Worm (Caenorhabditis elegans) whole organism, young adult: Measurements from ENCODE around the gene ZK795.3.

ENCODE experiments used
- Y79H2A.3 ChIP-seq: fragments of 200-800 bp; sonication (Bioruptor generic); conservative IDR thresholded peaks from 2 replicates; pipeline ENCODE4 v1.3.6; 2022; ENCODE audit warnings: missing genetic modification reagents, missing genetic modification characterization, missing compliant biosample characterization
- ama-1 ChIP-seq, 3 experiments: fragments of 150-350 bp in 1 of 3; sonication (generic microtip) in 2 of 3; optimal IDR thresholded peaks; 2 replicates each; lab custom pipeline; 2014 to 2018; ENCODE audit warnings: missing biosample characterization in 2 of 3, missing genetic modification characterization in 2 of 3, missing genetic modification reagents in 2 of 3
- athp-1 ChIP-seq: sonication (generic microtip); optimal IDR thresholded peaks from 2 replicates; lab custom pipeline; 2017; ENCODE audit warnings: mild to moderate bottlenecking, missing genetic modification characterization, missing compliant biosample characterization
- efl-1 ChIP-seq: fragments of 150-350 bp; optimal IDR thresholded peaks from 2 replicates; lab custom pipeline; 2014; ENCODE audit warnings: missing biosample characterization, missing genetic modification reagents, missing genetic modification characterization
- ekl-4 ChIP-seq: fragments of 200-800 bp; sonication (Bioruptor generic); IDR thresholded peaks from 2 replicates; pipeline ENCODE4 v1.3.6; 2022; ENCODE audit warnings: missing genetic modification reagents, missing genetic modification characterization, missing compliant biosample characterization
- ets-4 ChIP-seq: fragments of 200-800 bp; sonication (Bioruptor generic); optimal IDR thresholded peaks from 2 replicates; lab custom pipeline; 2018; ENCODE audit warnings: mild to moderate bottlenecking, missing genetic modification characterization, missing compliant biosample characterization
- hsf-1 ChIP-seq: fragments of 200-800 bp; sonication (Bioruptor generic); IDR thresholded peaks from 2 replicates; pipeline ENCODE4 v1.3.6; 2022; ENCODE audit warnings: missing genetic modification reagents, missing genetic modification characterization, missing compliant biosample characterization
- snpc-4 ChIP-seq, 5 experiments: fragments of 150-350 bp in 1 of 5; sonication (generic microtip) in 4 of 5; optimal IDR thresholded peaks; 2 replicates each; lab custom pipeline; 2014 to 2018; ENCODE audit warnings: missing genetic modification characterization in 5 of 5, missing biosample characterization in 3 of 5, antibody characterized with exemption in 2 of 5, mild to moderate bottlenecking in 2 of 5, missing compliant biosample characterization in 2 of 5, missing genotype in 2 of 5, moderate library complexity in 2 of 5, missing genetic modification reagents in 1 of 5

DNA sequence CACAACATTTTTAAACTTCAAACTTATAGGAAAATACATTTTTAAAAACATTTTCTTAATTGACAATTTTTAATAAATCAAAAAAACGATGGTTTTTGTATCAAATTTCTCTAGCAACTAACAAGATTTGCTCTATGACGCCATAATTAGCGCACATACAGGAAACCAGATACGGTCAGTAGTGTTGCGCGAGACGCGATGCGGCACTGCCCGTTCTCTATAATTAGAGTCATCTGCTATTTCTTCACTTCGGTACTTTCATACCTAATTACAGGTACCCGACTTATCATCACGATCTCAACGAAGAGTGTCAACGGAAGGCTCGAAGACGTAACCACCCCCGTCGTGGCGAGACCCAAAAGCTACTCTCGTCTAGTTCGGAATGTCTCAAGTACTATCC is 14.5 kb upstream of the ZK795.3 start:
- TF ChIP-seq ets-4 (GFP tag; lab: Kevin White, UChicago): no peak
- no peak for TF ChIP-seq athp-1 (tag; lab: Kevin White, UChicago)
- TF ChIP-seq snpc-4 (GFP tag; optimal IDR thresholded peaks at IDR 0.05; lab: Kevin White, UChicago): no peak
- no peak for TF ChIP-seq snpc-4 (tag; optimal IDR thresholded peaks at IDR 0.05; lab: Kevin White, UChicago)
- no peak for TF ChIP-seq hsf-1 (GFP tag; lab: Robert Waterston, UW)
- no peak for TF ChIP-seq ekl-4
- no peak for TF ChIP-seq efl-1 (GFP tag; lab: Kevin White, UChicago)
- TF ChIP-seq Y79H2A.3 (GFP tag; lab: Robert Waterston, UW): no peak
- no peak for TF ChIP-seq ama-1 (optimal IDR thresholded peaks at IDR 0.05; lab: Kevin White, UChicago)
- no peak for TF ChIP-seq ama-1 (GFP tag; optimal IDR thresholded peaks at IDR 0.05; lab: Kevin White, UChicago)
